Worm (Caenorhabditis elegans): ENCODE data around the gene hil-1.

- TF ChIP-seq cey-2 (tag; optimal IDR thresholded peaks at IDR 0.05; ENCODE audit: borderline replicate concordance, insufficient read depth) (no peak), snpc-1.2 (GFP tag; IDR thresholded peaks at IDR 0.05) (no peak)
Measured at ce11 chrV:14948566-14948965, 1.0 kb upstream of the hil-1 start.

Data from whole organism, L4 larva.